Fruit fly (Drosophila melanogaster) S2 (cell line): ENCODE data around the gene Pdh.

Experiments used
- CG8478 ChIP-seq: fragments of >200 bp; optimal IDR thresholded peaks from 2 replicates; lab custom pipeline; 2018
- CTCF ChIP-seq, 2 experiments: fragments of >200 bp; optimal IDR thresholded peaks; 2 replicates each; lab custom pipeline; 2018

DNA sequence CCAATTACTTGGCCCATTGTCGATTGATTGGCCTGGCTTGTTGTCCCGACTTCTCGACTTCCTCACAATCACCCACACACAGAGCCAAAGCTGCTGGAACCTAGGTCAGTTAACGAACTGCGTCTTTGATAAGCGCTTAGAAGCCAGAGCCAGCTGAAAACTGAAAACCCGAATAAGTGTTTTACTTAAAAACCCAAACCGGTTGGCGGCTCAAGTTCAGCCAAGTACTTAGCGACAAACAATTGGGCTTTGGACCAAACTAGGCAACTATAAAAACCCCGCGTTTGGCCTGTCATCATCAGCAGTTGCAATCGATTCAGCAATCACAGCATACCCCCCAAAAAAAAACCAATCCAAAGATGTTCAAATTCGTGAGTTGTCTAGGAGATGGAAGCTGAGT is 30.7 kb downstream of the Pdh start, which contains the start of gene CG13059:
- no peak for TF ChIP-seq CG8478 (lab: Kevin White, UChicago)
- no peak for TF ChIP-seq CTCF (optimal IDR thresholded peaks at IDR 0.05; lab: Kevin White, UChicago)
